Fruit fly (Drosophila melanogaster): ENCODE measurements around the gene CG11294.

Gene CG11294

dm6 chrX:8653955-8654589, 39.3 kb downstream of the CG11294 start:
- no peak for TF ChIP-seq insv (optimal IDR thresholded peaks at IDR 0.05)
- no peak for TF ChIP-seq h (optimal IDR thresholded peaks at IDR 0.05)
- TF ChIP-seq Myc (optimal IDR thresholded peaks at IDR 0.05), result no peak
- TF ChIP-seq ttk (optimal IDR thresholded peaks at IDR 0.05), result no peak
- TF ChIP-seq psq (optimal IDR thresholded peaks at IDR 0.05), result no peak
- no peak for TF ChIP-seq Sin3A (optimal IDR thresholded peaks at IDR 0.05)

DNA sequence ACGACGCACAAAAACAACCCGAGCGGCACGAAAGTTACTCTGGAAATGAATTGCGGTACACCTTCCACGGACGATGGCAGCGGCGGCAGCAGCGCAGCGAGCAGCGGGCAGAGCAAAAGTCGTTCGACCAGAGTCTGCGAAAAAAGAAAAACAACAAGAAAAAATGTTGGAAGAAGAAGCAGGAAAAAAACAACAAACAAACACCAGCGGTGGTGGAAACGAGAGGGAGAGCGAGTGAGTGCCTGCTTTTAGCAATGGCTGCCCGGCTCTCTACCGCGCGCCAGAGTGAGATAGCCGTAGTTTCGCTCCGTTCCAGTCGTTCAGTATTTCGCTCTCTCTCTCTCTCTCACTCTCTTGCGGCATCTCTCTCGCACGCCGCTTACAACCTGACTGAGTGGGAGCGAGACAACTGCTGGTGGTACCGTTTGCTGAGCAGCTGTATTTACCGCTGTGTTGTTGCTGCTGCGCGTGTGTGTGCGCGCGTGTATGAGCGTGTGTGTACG, 42.7 kb downstream of the CG11294 start, which contains the start of gene oc:
oc (minus strand) TSS at position 51 of the 503 bp plus-strand sequence.
- no peak for TF ChIP-seq psq (optimal IDR thresholded peaks at IDR 0.05)
- TF ChIP-seq Myc (optimal IDR thresholded peaks at IDR 0.05), result no peak
- no peak for TF ChIP-seq h (optimal IDR thresholded peaks at IDR 0.05)
- TF ChIP-seq Sin3A (optimal IDR thresholded peaks at IDR 0.05), result no peak
- TF ChIP-seq insv (optimal IDR thresholded peaks at IDR 0.05), result no peak
- no peak for TF ChIP-seq ttk (optimal IDR thresholded peaks at IDR 0.05)
